Worm (Caenorhabditis elegans) whole organism, L2 larva: ENCODE results near the gene C17H12.37.

Experiments
- C34F6.9 ChIP-seq: fragments of 150-350 bp; optimal IDR thresholded peaks from 2 replicates; lab custom pipeline; 2014; ENCODE audit warnings: missing biosample characterization, missing genetic modification characterization
- ama-1 ChIP-seq: fragments of 150-350 bp; optimal IDR thresholded peaks from 2 replicates; lab custom pipeline; 2018; ENCODE audit warnings: inconsistent platforms
- blmp-1 ChIP-seq: sonication (generic microtip); optimal IDR thresholded peaks from 2 replicates; lab custom pipeline; 2017; ENCODE audit warnings: missing genetic modification characterization, mild to moderate bottlenecking, missing compliant biosample characterization, antibody characterized with exemption, moderate library complexity; ENCODE audit not compliant: insufficient read depth
- crh-2 ChIP-seq: sonication (generic microtip); optimal IDR thresholded peaks from 2 replicates; lab custom pipeline; 2017; ENCODE audit warnings: missing biosample characterization, missing genetic modification characterization
- elt-1 ChIP-seq: fragments of 150-350 bp; optimal IDR thresholded peaks from 2 replicates; lab custom pipeline; 2014; ENCODE audit warnings: missing biosample characterization, missing genetic modification characterization
- elt-3 ChIP-seq: sonication (generic microtip); optimal IDR thresholded peaks from 2 replicates; lab custom pipeline; 2017; ENCODE audit warnings: missing biosample characterization, missing genetic modification characterization
- lsy-2 ChIP-seq, 2 experiments: fragments of 150-350 bp in 1 of 2; sonication (generic microtip) in 1 of 2; optimal IDR thresholded peaks; 2 replicates each; lab custom pipeline; 2014 to 2017; ENCODE audit warnings: missing biosample characterization in 2 of 2, missing genetic modification characterization in 2 of 2
- mab-5 ChIP-seq: fragments of 150-350 bp; optimal IDR thresholded peaks from 2 replicates; lab custom pipeline; 2014; ENCODE audit warnings: missing biosample characterization, missing genetic modification characterization
- mdl-1 ChIP-seq, 2 experiments: fragments of 150-350 bp in 1 of 2; sonication (generic microtip) in 1 of 2; optimal IDR thresholded peaks; 2 replicates each; lab custom pipeline; 2017; ENCODE audit warnings: missing biosample characterization in 2 of 2, missing genetic modification characterization in 2 of 2
- nhr-12 ChIP-seq: fragments of 150-350 bp; optimal IDR thresholded peaks from 2 replicates; lab custom pipeline; 2014; ENCODE audit warnings: missing biosample characterization, missing genetic modification characterization
- nhr-6 ChIP-seq: fragments of 150-350 bp; optimal IDR thresholded peaks from 2 replicates; lab custom pipeline; 2014; ENCODE audit warnings: missing biosample characterization, missing genetic modification characterization
- ztf-11 ChIP-seq: sonication (generic microtip); optimal IDR thresholded peaks from 2 replicates; lab custom pipeline; 2017; ENCODE audit warnings: missing biosample characterization, missing genetic modification characterization

DNA sequence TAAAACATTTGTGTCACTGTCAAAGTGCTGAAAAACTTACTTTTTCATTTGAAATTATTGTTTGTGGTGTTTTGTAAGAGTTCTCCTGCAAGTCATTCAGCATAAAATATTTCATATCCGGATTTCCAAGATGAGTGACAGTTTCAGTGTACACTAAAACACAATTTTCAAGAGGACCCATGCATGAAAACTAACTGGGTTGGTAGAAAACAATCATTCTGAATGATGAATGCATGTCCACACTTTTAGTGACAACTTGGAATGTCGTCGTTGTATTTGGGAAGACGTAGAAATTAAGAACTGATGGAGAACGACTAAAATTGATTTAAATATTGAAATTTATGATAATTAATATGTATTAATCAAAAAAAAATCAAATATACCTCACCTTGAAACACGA, 16.8 kb downstream of the C17H12.37 start:
- no peak for TF ChIP-seq blmp-1
- TF ChIP-seq crh-2 (tag; lab: Kevin White, UChicago) = no peak
- no peak for TF ChIP-seq ztf-11 (tag; lab: Kevin White, UChicago)
- no peak for TF ChIP-seq mdl-1 (tag; optimal IDR thresholded peaks at IDR 0.05; lab: Kevin White, UChicago)
- TF ChIP-seq ama-1 (lab: Kevin White, UChicago) = no peak
- TF ChIP-seq nhr-6 = no peak
- no peak for TF ChIP-seq C34F6.9 (tag; lab: Kevin White, UChicago)
- no peak for TF ChIP-seq nhr-12 (tag; lab: Kevin White, UChicago)
- TF ChIP-seq mab-5 (tag; lab: Kevin White, UChicago) = no peak
- no peak for TF ChIP-seq lsy-2 (tag; optimal IDR thresholded peaks at IDR 0.05; lab: Kevin White, UChicago)
- no peak for TF ChIP-seq elt-3
- TF ChIP-seq elt-1 (tag; lab: Kevin White, UChicago) = no peak
